Fruit fly (Drosophila melanogaster) whole organism: ENCODE data around the gene FER.

Experiments used
- CG8478 ChIP-seq: fragments of >200 bp; optimal IDR thresholded peaks from 2 replicates; lab custom pipeline; 2018; ENCODE audit warnings: inconsistent platforms
- pan ChIP-seq: fragments of >200 bp; optimal IDR thresholded peaks from 2 replicates; lab custom pipeline; 2017

dm6 chr3R:9343645-9344044 is 50.7 kb downstream of the FER start:
- TF ChIP-seq pan (no peak), CG8478 (no peak)
